Fruit fly (Drosophila melanogaster) whole organism, embryonic: ENCODE data around the gene CG13297.
A peak's percentile ranks its signal among the peaks of the same experiment; 100 is the strongest.

ENCODE experiments used
- Atf6 ChIP-seq: fragments of 200-800 bp; sonication (Bioruptor generic); IDR thresholded peaks from 2 replicates; pipeline ENCODE4 v1.3.6; 2022; ENCODE audit warnings: missing biosample characterization, missing genetic modification characterization
- B-H2 ChIP-seq: fragments of 200-800 bp; sonication (Bioruptor generic); optimal IDR thresholded peaks from 2 replicates; lab custom pipeline; 2018; ENCODE audit warnings: missing biosample characterization, mild to moderate bottlenecking, missing genetic modification characterization
- Blimp-1 ChIP-seq: fragments of 200-800 bp; sonication (Bioruptor generic); optimal IDR thresholded peaks from 3 replicates; lab custom pipeline; 2018; ENCODE audit warnings: missing biosample characterization, missing genetic modification characterization, mild to moderate bottlenecking, moderate library complexity, missing genetic modification reagents
- CG13287 ChIP-seq: fragments of 200-800 bp; sonication (Bioruptor generic); IDR thresholded peaks from 2 replicates; pipeline ENCODE4 v1.3.6; 2022; ENCODE audit warnings: missing biosample characterization, missing genetic modification characterization; ENCODE audit not compliant: partially characterized antibody
- CG15479 ChIP-seq: fragments of 200-800 bp; sonication (Bioruptor generic); optimal IDR thresholded peaks from 3 replicates; lab custom pipeline; 2019; ENCODE audit warnings: missing biosample characterization, mild to moderate bottlenecking, missing genetic modification characterization, moderate library complexity
- CG15696 ChIP-seq: fragments of 200-800 bp; sonication (Bioruptor generic); optimal IDR thresholded peaks from 2 replicates; lab custom pipeline; 2019; ENCODE audit warnings: missing biosample characterization, mild to moderate bottlenecking, missing genetic modification characterization, moderate library complexity
- CG17359 ChIP-seq: fragments of 200-800 bp; sonication (Bioruptor generic); optimal IDR thresholded peaks from 3 replicates; lab custom pipeline; 2018; ENCODE audit warnings: missing biosample characterization, mild to moderate bottlenecking, missing genetic modification characterization, moderate library complexity
- CG17612 ChIP-seq: fragments of 200-800 bp; sonication (Bioruptor generic); IDR thresholded peaks from 2 replicates; pipeline ENCODE4 v1.3.6; 2022; ENCODE audit warnings: missing biosample characterization, missing genetic modification characterization
- CG30431 ChIP-seq: fragments of 200-800 bp; sonication (Bioruptor generic); optimal IDR thresholded peaks from 2 replicates; lab custom pipeline; 2017; ENCODE audit warnings: missing biosample characterization, missing genetic modification characterization
- CG3726 ChIP-seq: fragments of 200-800 bp; sonication (Bioruptor generic); IDR thresholded peaks from 3 replicates; pipeline ENCODE4, ENCODE4 v1.3.6; 2022; ENCODE audit warnings: missing biosample characterization, missing genetic modification characterization
- CG4282 ChIP-seq: fragments of 200-800 bp; sonication (Bioruptor generic); optimal IDR thresholded peaks from 2 replicates; lab custom pipeline; 2016; ENCODE audit warnings: missing biosample characterization, missing genetic modification characterization
- CG4360 ChIP-seq: fragments of 200-800 bp; sonication (Bioruptor generic); IDR thresholded peaks from 2 replicates; pipeline ENCODE4 v1.3.6; 2022; ENCODE audit warnings: missing biosample characterization, missing genetic modification characterization
- CG4404 ChIP-seq: fragments of 200-800 bp; sonication (Bioruptor generic); IDR thresholded peaks from 2 replicates; pipeline ENCODE4 v1.3.6; 2022; ENCODE audit warnings: missing biosample characterization, missing genetic modification characterization
- CG5180 ChIP-seq: fragments of 200-800 bp; sonication (Bioruptor generic); optimal IDR thresholded peaks from 3 replicates; lab custom pipeline; 2017; ENCODE audit warnings: missing biosample characterization, missing genetic modification characterization, mild to moderate bottlenecking, moderate library complexity, missing genetic modification reagents
- CG6272 ChIP-seq: fragments of 200-800 bp; sonication (Bioruptor generic); IDR thresholded peaks from 2 replicates; pipeline ENCODE4 v1.3.6; 2022; ENCODE audit warnings: missing biosample characterization, missing genetic modification characterization
- CG6765 ChIP-seq: fragments of 200-800 bp; sonication (Bioruptor generic); optimal IDR thresholded peaks from 3 replicates; lab custom pipeline; 2017; ENCODE audit warnings: missing biosample characterization, mild to moderate bottlenecking, missing genetic modification characterization
- CG7786 ChIP-seq: fragments of 200-800 bp; sonication (Bioruptor generic); optimal IDR thresholded peaks from 2 replicates; lab custom pipeline; 2016; ENCODE audit warnings: missing biosample characterization, missing genetic modification characterization
- CG9727 ChIP-seq: fragments of 200-800 bp; sonication (Bioruptor generic); optimal IDR thresholded peaks from 3 replicates; lab custom pipeline; 2017; ENCODE audit warnings: missing biosample characterization, mild to moderate bottlenecking, missing genetic modification characterization
- CoRest ChIP-seq: fragments of 200-800 bp; sonication (Bioruptor generic); optimal IDR thresholded peaks from 3 replicates; lab custom pipeline; 2018; ENCODE audit warnings: missing biosample characterization, mild to moderate bottlenecking, missing genetic modification characterization, moderate library complexity
- Dfd ChIP-seq, 2 experiments: fragments of >200 bp; optimal IDR thresholded peaks; 2 replicates each; lab custom pipeline; 2017; ENCODE audit warnings: missing biosample characterization in 2 of 2, missing genetic modification characterization in 2 of 2
- Doc2 ChIP-seq: fragments of 200-800 bp; sonication (Bioruptor generic); IDR thresholded peaks from 2 replicates; pipeline ENCODE4 v1.3.6; 2022; ENCODE audit warnings: missing biosample characterization, missing genetic modification characterization
- HLH4C ChIP-seq: fragments of 200-800 bp; sonication (Bioruptor generic); IDR thresholded peaks from 3 replicates; pipeline ENCODE4 v1.3.6; 2022; ENCODE audit warnings: missing biosample characterization, missing genetic modification characterization; ENCODE audit not compliant: partially characterized antibody
- MESR4 ChIP-seq: fragments of 200-800 bp; sonication (Bioruptor generic); optimal IDR thresholded peaks from 2 replicates; lab custom pipeline; 2018; ENCODE audit warnings: missing biosample characterization, mild to moderate bottlenecking, missing genetic modification characterization, moderate library complexity
- Rfx ChIP-seq: fragments of 200-800 bp; sonication (Bioruptor generic); IDR thresholded peaks from 2 replicates; pipeline ENCODE4 v1.3.6; 2022; ENCODE audit warnings: missing biosample characterization, missing genetic modification characterization
- Side ChIP-seq: fragments of 200-800 bp; sonication (Bioruptor generic); optimal IDR thresholded peaks from 2 replicates; lab custom pipeline; 2016; ENCODE audit warnings: missing biosample characterization, missing genetic modification characterization
- YL-1 ChIP-seq: fragments of 200-800 bp; sonication (Bioruptor generic); optimal IDR thresholded peaks from 3 replicates; lab custom pipeline; 2017; ENCODE audit warnings: missing biosample characterization, mild to moderate bottlenecking, missing genetic modification characterization
- ap ChIP-seq: fragments of 200-800 bp; sonication (Bioruptor generic); IDR thresholded peaks from 2 replicates; pipeline ENCODE4 v1.3.6; 2022; ENCODE audit warnings: missing biosample characterization, missing genetic modification characterization
- ash1 ChIP-seq: fragments of 200-800 bp; sonication (Bioruptor generic); optimal IDR thresholded peaks from 2 replicates; lab custom pipeline; 2018; ENCODE audit warnings: missing biosample characterization, mild to moderate bottlenecking, missing genetic modification characterization
- bcd ChIP-seq: fragments of 200-800 bp; sonication (Bioruptor generic); optimal IDR thresholded peaks from 2 replicates; lab custom pipeline; 2017; ENCODE audit warnings: missing biosample characterization, mild to moderate bottlenecking, missing genetic modification characterization
- caup ChIP-seq: fragments of 200-800 bp; sonication (Bioruptor generic); optimal IDR thresholded peaks from 3 replicates; lab custom pipeline; 2017; ENCODE audit warnings: missing biosample characterization, mild to moderate bottlenecking, missing genetic modification characterization, moderate library complexity; ENCODE audit not compliant: severe bottlenecking
- dysf ChIP-seq: fragments of 200-800 bp; sonication (Bioruptor generic); IDR thresholded peaks from 3 replicates; pipeline ENCODE4 v1.3.6; 2022; ENCODE audit warnings: missing biosample characterization, missing genetic modification characterization
- en ChIP-seq: fragments of 200-800 bp; sonication (Bioruptor generic); optimal IDR thresholded peaks from 2 replicates; lab custom pipeline; 2016; ENCODE audit warnings: missing biosample characterization, missing genetic modification characterization
- exex ChIP-seq: fragments of 200-800 bp; sonication (Bioruptor generic); optimal IDR thresholded peaks from 4 replicates; lab custom pipeline; 2018; ENCODE audit warnings: missing biosample characterization, mild to moderate bottlenecking, missing genetic modification characterization, moderate library complexity
- gce ChIP-seq: fragments of 200-800 bp; sonication (Bioruptor generic); IDR thresholded peaks from 3 replicates; pipeline ENCODE4 v1.3.6; 2022; ENCODE audit warnings: missing biosample characterization, missing genetic modification characterization
- ham ChIP-seq: fragments of 200-800 bp; sonication (Bioruptor generic); IDR thresholded peaks from 2 replicates; pipeline ENCODE4 v1.3.6; 2022; ENCODE audit warnings: missing biosample characterization, missing genetic modification characterization
- luna ChIP-seq: fragments of 200-800 bp; sonication (Bioruptor generic); optimal IDR thresholded peaks from 2 replicates; lab custom pipeline; 2016; ENCODE audit warnings: missing biosample characterization, missing genetic modification characterization
- maf-S ChIP-seq: fragments of 200-800 bp; sonication (Bioruptor generic); optimal IDR thresholded peaks from 2 replicates; lab custom pipeline; 2016; ENCODE audit warnings: missing biosample characterization, missing genetic modification characterization
- peb ChIP-seq: fragments of 200-800 bp; sonication (Bioruptor generic); IDR thresholded peaks from 2 replicates; pipeline ENCODE4 v1.3.6; 2022; ENCODE audit warnings: missing biosample characterization, missing genetic modification characterization
- pnt ChIP-seq: fragments of 200-800 bp; sonication (Bioruptor generic); optimal IDR thresholded peaks from 3 replicates; lab custom pipeline; 2016; ENCODE audit warnings: missing biosample characterization, missing genetic modification characterization
- pros ChIP-seq: fragments of 200-800 bp; sonication (Bioruptor generic); optimal IDR thresholded peaks from 3 replicates; lab custom pipeline; 2019; ENCODE audit warnings: missing biosample characterization, mild to moderate bottlenecking, missing genetic modification characterization, moderate library complexity
- run ChIP-seq: fragments of 200-800 bp; sonication (Bioruptor generic); optimal IDR thresholded peaks from 3 replicates; lab custom pipeline; 2018; ENCODE audit warnings: missing biosample characterization, mild to moderate bottlenecking, missing genetic modification characterization
- scrt ChIP-seq: fragments of 200-800 bp; sonication (Bioruptor generic); optimal IDR thresholded peaks from 2 replicates; lab custom pipeline; 2018; ENCODE audit warnings: missing biosample characterization, mild to moderate bottlenecking, missing genetic modification characterization, moderate library complexity
- sima ChIP-seq: fragments of 200-800 bp; sonication (Bioruptor generic); optimal IDR thresholded peaks from 2 replicates; lab custom pipeline; 2016; ENCODE audit warnings: missing biosample characterization, missing genetic modification characterization
- slp2 ChIP-seq: fragments of 200-800 bp; sonication (Bioruptor generic); optimal IDR thresholded peaks from 2 replicates; lab custom pipeline; 2016; ENCODE audit warnings: missing biosample characterization, missing genetic modification characterization
- sob ChIP-seq: fragments of 200-800 bp; sonication (Bioruptor generic); IDR thresholded peaks from 2 replicates; pipeline ENCODE4 v1.3.6; 2022; ENCODE audit warnings: missing biosample characterization, missing genetic modification characterization
- stwl ChIP-seq: fragments of 200-800 bp; sonication (Bioruptor generic); optimal IDR thresholded peaks from 3 replicates; lab custom pipeline; 2018; ENCODE audit warnings: missing biosample characterization, mild to moderate bottlenecking, missing genetic modification characterization, moderate library complexity
- tap ChIP-seq: fragments of 200-800 bp; optimal IDR thresholded peaks from 3 replicates; lab custom pipeline; 2019; ENCODE audit warnings: missing biosample characterization, mild to moderate bottlenecking, missing genetic modification characterization, moderate library complexity
- zfh2 ChIP-seq: fragments of 200-800 bp; sonication (Bioruptor generic); optimal IDR thresholded peaks from 2 replicates; lab custom pipeline; 2016; ENCODE audit warnings: missing biosample characterization, missing genetic modification characterization

Gene CG13297

DNA sequence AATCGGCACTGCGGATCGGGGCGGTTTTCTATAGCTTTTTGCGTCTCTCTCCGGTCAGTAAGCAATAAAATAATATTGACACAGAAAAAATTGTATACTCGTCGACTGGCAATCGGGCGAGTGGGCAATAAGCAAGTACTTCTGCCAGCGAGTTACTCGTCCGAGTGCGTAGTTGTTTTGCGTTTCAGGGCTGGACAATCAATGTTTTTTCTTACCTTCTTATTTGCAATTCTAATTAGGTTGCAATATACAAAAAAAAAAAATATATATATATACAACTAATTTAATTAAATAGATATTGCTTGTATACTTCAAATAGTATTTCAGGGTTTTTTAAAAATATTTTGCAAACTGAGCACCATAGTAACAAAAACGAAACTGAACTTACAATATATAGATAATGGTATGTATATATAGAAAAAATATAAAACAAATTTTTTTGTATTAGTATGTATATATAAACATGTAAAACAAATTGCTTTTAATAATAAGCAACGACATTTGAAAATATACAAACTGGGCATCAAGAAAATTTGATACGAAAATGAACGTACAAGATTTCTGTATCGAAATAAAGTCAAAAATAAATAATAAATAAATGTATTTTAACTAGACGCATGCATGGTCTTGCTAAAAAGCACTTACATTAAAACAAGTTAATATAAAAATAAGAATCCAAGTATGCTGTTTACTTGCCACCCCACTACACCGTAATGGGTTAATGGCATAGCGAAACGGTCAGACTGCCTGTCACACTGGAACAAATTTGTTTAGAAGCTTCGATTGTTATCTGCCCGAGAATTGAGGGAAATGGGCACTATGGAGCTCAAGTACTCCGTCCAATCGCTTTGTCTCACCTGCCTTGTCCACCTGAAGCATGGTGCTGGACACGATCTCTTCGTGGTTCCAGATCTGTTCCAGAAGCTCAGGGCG, 32.1 kb upstream of the CG13297 start, which contains the start of the genes D19A and CG7386 (continued):
- TF ChIP-seq CG5180 (peak; percentile 29), ham (GFP tag; lab: Robert Waterston, UW) (no peak), CG9727 (GFP tag; lab: Kevin White, UChicago) (peak; percentile 29), Side (peak; percentile 48), slp2 (GFP tag; lab: Kevin White, UChicago) (peak; percentile 49), zfh2 (GFP tag; lab: Kevin White, UChicago) (peak; percentile 59), CG15479 (no peak), Atf6 (GFP tag; lab: Robert Waterston, UW) (peak; percentile 36; the same call in 1 of the 2 replicates), HLH4C (GFP tag; lab: Robert Waterston, UW) (peak; percentile 51; the same call in 2 of the 3 replicates), bcd (GFP tag; lab: Kevin White, UChicago) (peak; percentile 34), CG30431 (GFP tag; lab: Kevin White, UChicago) (no peak), CoRest (peak; percentile 70), tap (tag; lab: Kevin White, UChicago) (peak; percentile 46), maf-S (GFP tag; lab: Kevin White, UChicago) (peak; percentile 29), CG4404 (no peak), exex (no peak), CG4282 (GFP tag; lab: Kevin White, UChicago) (no peak), CG17612 (GFP tag; lab: Robert Waterston, UW) (no peak), scrt (GFP tag; lab: Kevin White, UChicago) (peak; percentile 8), Rfx (GFP tag; lab: Robert Waterston, UW) (peak; percentile 85), CG7786 (GFP tag; lab: Kevin White, UChicago) (peak; percentile 56), run (tag; lab: Kevin White, UChicago) (no peak), Dfd (GFP tag; optimal IDR thresholded peaks at IDR 0.05; lab: Kevin White, UChicago) (no peak), luna (GFP tag; lab: Kevin White, UChicago) (no peak), sob (GFP tag; lab: Robert Waterston, UW) (peak; percentile 70), CG13287 (GFP tag; lab: Robert Waterston, UW) (peak; percentile 18; the same call in 1 of the 2 replicates), ap (GFP tag; lab: Robert Waterston, UW) (no peak), YL-1 (peak; percentile 52), pnt (peak; percentile 39), CG3726 (GFP tag; lab: Robert Waterston, UW) (0 out of 3 replicates have a peak, but pooled peaks have one; percentile 22), CG4360 (GFP tag; lab: Robert Waterston, UW) (no peak), CG15696 (tag; lab: Kevin White, UChicago) (peak; percentile 31), sima (GFP tag; lab: Kevin White, UChicago) (no peak), Blimp-1 (GFP tag; lab: Kevin White, UChicago) (peak; percentile 48), CG6765 (GFP tag; lab: Kevin White, UChicago) (peak; percentile 3), stwl (tag; lab: Kevin White, UChicago) (peak; percentile 62), B-H2 (peak; percentile 54), caup (GFP tag; lab: Kevin White, UChicago) (peak; percentile 49), Doc2 (no peak), CG6272 (GFP tag; lab: Robert Waterston, UW) (peak; percentile 57; the same call in 1 of the 2 replicates), MESR4 (GFP tag; lab: Kevin White, UChicago) (peak; percentile 78), pros (GFP tag; lab: Kevin White, UChicago) (no peak), CG17359 (tag; lab: Kevin White, UChicago) (peak; percentile 44), dysf (peak; percentile 66), peb (GFP tag; lab: Robert Waterston, UW) (no peak), ash1 (GFP tag; lab: Kevin White, UChicago) (no peak), gce (GFP tag; lab: Robert Waterston, UW) (0 out of 3 replicates have a peak, but pooled peaks have one; percentile 25), en (GFP tag; lab: Kevin White, UChicago) (no peak)
